Worm (Caenorhabditis elegans): ENCODE data around the gene F33A8.4.

F33A8.4 gene

ce11 chrII:11040140-11040539 is 8.7 kb downstream of the F33A8.4 start:
- TF ChIP-seq flt-1 (GFP tag; IDR thresholded peaks at IDR 0.05) = no peak
- no peak for TF ChIP-seq hmbx-1 (tag; optimal IDR thresholded peaks at IDR 0.05)
- TF ChIP-seq scrt-1 (GFP tag; IDR thresholded peaks at IDR 0.05) = 0 out of 2 replicates have a peak, but pooled peaks have one; percentile 37

ce11 chrII:11035774-11036173 is 13.1 kb downstream of the F33A8.4 start, which contains the start of gene srlf-15:
Gene srlf-15, plus strand, starts transcription at chrII:11036074.
- TF ChIP-seq flt-1 (GFP tag; IDR thresholded peaks at IDR 0.05) (no peak), pes-1 (GFP tag; IDR thresholded peaks at IDR 0.05) (no peak), hmg-4 (GFP tag; optimal IDR thresholded peaks at IDR 0.05) (no peak), ets-7 (tag; optimal IDR thresholded peaks at IDR 0.05) (no peak), ceh-13 (GFP tag; optimal IDR thresholded peaks at IDR 0.05) (no peak), sea-1 (GFP tag; conservative IDR thresholded peaks at IDR 0.05) (no peak), tbx-37 (GFP tag; conservative IDR thresholded peaks at IDR 0.05) (no peak), aly-1 (tag; optimal IDR thresholded peaks at IDR 0.05) (no peak), hnd-1 (tag; optimal IDR thresholded peaks at IDR 0.05) (no peak), hmbx-1 (tag; optimal IDR thresholded peaks at IDR 0.05) (no peak), scrt-1 (GFP tag; IDR thresholded peaks at IDR 0.05) (no peak), B0310.2 (tag; optimal IDR thresholded peaks at IDR 0.05) (no peak), tra-4 (tag; optimal IDR thresholded peaks at IDR 0.05) (no peak), tbx-11 (GFP tag; IDR thresholded peaks at IDR 0.05) (no peak), ama-1 (optimal IDR thresholded peaks at IDR 0.05) (no peak)

ce11 chrII:11032812-11033211 is 16.0 kb downstream of the F33A8.4 start:
- TF ChIP-seq tbx-11 (GFP tag; IDR thresholded peaks at IDR 0.05) (no peak), ceh-13 (GFP tag; optimal IDR thresholded peaks at IDR 0.05) (no peak), flt-1 (GFP tag; IDR thresholded peaks at IDR 0.05) (no peak), ets-7 (tag; optimal IDR thresholded peaks at IDR 0.05) (no peak), scrt-1 (GFP tag; IDR thresholded peaks at IDR 0.05) (no peak), tra-4 (tag; optimal IDR thresholded peaks at IDR 0.05) (no peak), aly-1 (tag; optimal IDR thresholded peaks at IDR 0.05) (no peak), B0310.2 (tag; optimal IDR thresholded peaks at IDR 0.05) (no peak)

ce11 chrII:11030297-11030696 is 18.5 kb downstream of the F33A8.4 start, which contains the start of gene nlp-18:
Gene nlp-18, minus strand, starts transcription at chrII:11030397.
- TF ChIP-seq hnd-1 (tag; optimal IDR thresholded peaks at IDR 0.05) (no peak), B0310.2 (tag; optimal IDR thresholded peaks at IDR 0.05) (no peak), tbx-37 (GFP tag; conservative IDR thresholded peaks at IDR 0.05) (no peak), tra-4 (tag; optimal IDR thresholded peaks at IDR 0.05) (no peak), flt-1 (GFP tag; IDR thresholded peaks at IDR 0.05) (no peak), tbx-11 (GFP tag; IDR thresholded peaks at IDR 0.05) (no peak), F13C5.2 (tag; optimal IDR thresholded peaks at IDR 0.05) (no peak), scrt-1 (GFP tag; IDR thresholded peaks at IDR 0.05) (no peak), ceh-13 (GFP tag; optimal IDR thresholded peaks at IDR 0.05) (no peak), hmbx-1 (tag; optimal IDR thresholded peaks at IDR 0.05) (no peak)

- TF ChIP-seq hmg-4 (GFP tag; optimal IDR thresholded peaks at IDR 0.05) (no peak), tbx-11 (GFP tag; IDR thresholded peaks at IDR 0.05) (no peak)
Measured at ce11 chrII:11027777-11028176, 21.1 kb downstream of the F33A8.4 start.

- no peak for TF ChIP-seq ets-7 (tag; optimal IDR thresholded peaks at IDR 0.05)
- no peak for TF ChIP-seq B0310.2 (tag; optimal IDR thresholded peaks at IDR 0.05)
- TF ChIP-seq tra-4 (tag; optimal IDR thresholded peaks at IDR 0.05) = no peak
- TF ChIP-seq scrt-1 (GFP tag; IDR thresholded peaks at IDR 0.05) = no peak
- no peak for TF ChIP-seq hnd-1 (tag; optimal IDR thresholded peaks at IDR 0.05)
- TF ChIP-seq ceh-36 (tag; optimal IDR thresholded peaks at IDR 0.05) = no peak
- no peak for TF ChIP-seq tbx-11 (GFP tag; IDR thresholded peaks at IDR 0.05)
- TF ChIP-seq F13C5.2 (tag; optimal IDR thresholded peaks at IDR 0.05) = no peak
- TF ChIP-seq tbx-37 (GFP tag; conservative IDR thresholded peaks at IDR 0.05) = no peak
- no peak for TF ChIP-seq flt-1 (GFP tag; IDR thresholded peaks at IDR 0.05)
- TF ChIP-seq pes-1 (GFP tag; IDR thresholded peaks at IDR 0.05) = no peak
- no peak for TF ChIP-seq ceh-13 (GFP tag; optimal IDR thresholded peaks at IDR 0.05)
Measured at ce11 chrII:11025566-11025965, 23.3 kb downstream of the F33A8.4 start, which contains the start of gene F33A8.7. Gene F33A8.7, minus strand, starts transcription at chrII:11025666.

ce11 chrII:11022023-11022422 is 26.8 kb downstream of the F33A8.4 start, which contains the start of gene let-858:
Gene let-858, plus strand, starts transcription at chrII:11022370.
- TF ChIP-seq ama-1 (optimal IDR thresholded peaks at IDR 0.05) (no peak), scrt-1 (GFP tag; IDR thresholded peaks at IDR 0.05) (no peak), sea-1 (GFP tag; conservative IDR thresholded peaks at IDR 0.05) (no peak), ceh-13 (GFP tag; optimal IDR thresholded peaks at IDR 0.05) (no peak), pes-1 (GFP tag; IDR thresholded peaks at IDR 0.05) (no peak), flt-1 (GFP tag; IDR thresholded peaks at IDR 0.05) (no peak), F13C5.2 (tag; optimal IDR thresholded peaks at IDR 0.05) (no peak), B0310.2 (tag; optimal IDR thresholded peaks at IDR 0.05) (no peak), hmbx-1 (tag; optimal IDR thresholded peaks at IDR 0.05) (no peak), hmg-4 (GFP tag; optimal IDR thresholded peaks at IDR 0.05) (no peak), tra-4 (tag; optimal IDR thresholded peaks at IDR 0.05) (no peak), tbx-37 (GFP tag; conservative IDR thresholded peaks at IDR 0.05) (no peak), tbx-11 (GFP tag; IDR thresholded peaks at IDR 0.05) (no peak)

- TF ChIP-seq hmbx-1 (tag; optimal IDR thresholded peaks at IDR 0.05) (no peak), flt-1 (GFP tag; IDR thresholded peaks at IDR 0.05) (no peak), ets-7 (tag; optimal IDR thresholded peaks at IDR 0.05) (no peak), tbx-37 (GFP tag; conservative IDR thresholded peaks at IDR 0.05) (no peak), tbx-11 (GFP tag; IDR thresholded peaks at IDR 0.05) (no peak)
Measured at ce11 chrII:11020707-11021106, 28.1 kb downstream of the F33A8.4 start.

- TF ChIP-seq tbx-11 (GFP tag; IDR thresholded peaks at IDR 0.05) (no peak), B0310.2 (tag; optimal IDR thresholded peaks at IDR 0.05) (no peak), ceh-13 (GFP tag; optimal IDR thresholded peaks at IDR 0.05) (no peak), ets-7 (tag; optimal IDR thresholded peaks at IDR 0.05) (no peak), ama-1 (optimal IDR thresholded peaks at IDR 0.05) (no peak), sea-1 (GFP tag; conservative IDR thresholded peaks at IDR 0.05) (no peak), hmg-4 (GFP tag; optimal IDR thresholded peaks at IDR 0.05) (no peak), hnd-1 (tag; optimal IDR thresholded peaks at IDR 0.05) (no peak), tbx-37 (GFP tag; conservative IDR thresholded peaks at IDR 0.05) (no peak), scrt-1 (GFP tag; IDR thresholded peaks at IDR 0.05) (no peak), hmbx-1 (tag; optimal IDR thresholded peaks at IDR 0.05) (no peak), flt-1 (GFP tag; IDR thresholded peaks at IDR 0.05) (no peak), pes-1 (GFP tag; IDR thresholded peaks at IDR 0.05) (no peak), tra-4 (tag; optimal IDR thresholded peaks at IDR 0.05) (no peak), F13C5.2 (tag; optimal IDR thresholded peaks at IDR 0.05) (no peak), ceh-36 (tag; optimal IDR thresholded peaks at IDR 0.05) (no peak), aly-1 (tag; optimal IDR thresholded peaks at IDR 0.05) (no peak)
Measured at ce11 chrII:11016884-11017283, 31.9 kb downstream of the F33A8.4 start.

Data from whole organism, early embryonic.